Worm (Caenorhabditis elegans) whole organism, L4 larva: ENCODE measurements around the gene srr-4.

Source experiments
- F26F4.8 ChIP-seq: fragments of 200-800 bp; sonication (Bioruptor generic); conservative IDR thresholded peaks from 2 replicates; pipeline ENCODE4 v1.3.6; 2022; ENCODE audit warnings: missing genetic modification characterization, missing compliant biosample characterization
- F37D6.2 ChIP-seq: sonication (generic microtip); optimal IDR thresholded peaks from 2 replicates; lab custom pipeline; 2016; ENCODE audit warnings: mild to moderate bottlenecking, missing genetic modification characterization, missing compliant biosample characterization
- R02D3.7 ChIP-seq: fragments of 150-350 bp; sonication (generic microtip); optimal IDR thresholded peaks from 3 replicates; lab custom pipeline; 2014; ENCODE audit warnings: missing biosample characterization, missing genetic modification characterization
- T26A8.4 ChIP-seq: fragments of 200-800 bp; sonication (Bioruptor generic); IDR thresholded peaks from 2 replicates; pipeline ENCODE4 v1.3.6; 2022; ENCODE audit warnings: missing genetic modification characterization, missing compliant biosample characterization
- Y105C5A.15 ChIP-seq: fragments of 200-800 bp; sonication (Bioruptor generic); IDR thresholded peaks from 2 replicates; pipeline ENCODE4 v1.3.6; 2022; ENCODE audit warnings: missing genetic modification characterization, missing compliant biosample characterization
- Y75B8A.6 ChIP-seq: fragments of 200-800 bp; sonication (Bioruptor generic); IDR thresholded peaks from 2 replicates; pipeline ENCODE4 v1.3.6; 2022; ENCODE audit warnings: missing genetic modification reagents, missing genetic modification characterization, missing compliant biosample characterization
- ZK337.2 ChIP-seq: fragments of 200-800 bp; sonication (Bioruptor generic); IDR thresholded peaks from 2 replicates; pipeline ENCODE4 v1.3.6; 2022; ENCODE audit warnings: missing genetic modification reagents, missing genetic modification characterization, missing compliant biosample characterization
- ZK546.5 ChIP-seq, 2 experiments: sonication (generic microtip); optimal IDR thresholded peaks; 2 replicates each; lab custom pipeline; 2017; ENCODE audit warnings: missing biosample characterization in 2 of 2, missing genetic modification characterization in 2 of 2
- ama-1 ChIP-seq: fragments of 150-350 bp; optimal IDR thresholded peaks from 2 replicates; lab custom pipeline; 2014; ENCODE audit warnings: inconsistent platforms, mixed read lengths
- ceh-28 ChIP-seq: fragments of 150-350 bp; optimal IDR thresholded peaks from 2 replicates; lab custom pipeline; 2014; ENCODE audit warnings: missing biosample characterization, missing genetic modification reagents, missing genetic modification characterization
- ceh-62 ChIP-seq: sonication (generic microtip); optimal IDR thresholded peaks from 2 replicates; lab custom pipeline; 2017; ENCODE audit warnings: missing biosample characterization, missing genetic modification characterization
- daf-12 ChIP-seq: fragments of 150-350 bp; optimal IDR thresholded peaks from 2 replicates; lab custom pipeline; 2014; ENCODE audit warnings: missing biosample characterization, missing genetic modification reagents, missing genetic modification characterization
- dmd-8 ChIP-seq: fragments of 200-800 bp; sonication (Bioruptor generic); IDR thresholded peaks from 2 replicates; pipeline ENCODE4 v1.3.6; 2022; ENCODE audit warnings: missing genetic modification characterization, missing compliant biosample characterization
- duxl-1 ChIP-seq: sonication (generic microtip); optimal IDR thresholded peaks from 2 replicates; lab custom pipeline; 2016; ENCODE audit warnings: mild to moderate bottlenecking, missing genetic modification characterization, moderate library complexity, missing compliant biosample characterization; ENCODE audit not compliant: poor library complexity
- egl-27 ChIP-seq: sonication (generic microtip); optimal IDR thresholded peaks from 3 replicates; lab custom pipeline; 2017; ENCODE audit warnings: missing biosample characterization, missing genetic modification reagents, missing genetic modification characterization
- egl-43 ChIP-seq: fragments of 200-800 bp; sonication (Bioruptor generic); IDR thresholded peaks from 2 replicates; pipeline ENCODE4 v1.3.6; 2022; ENCODE audit warnings: missing genetic modification reagents, missing genetic modification characterization, missing compliant biosample characterization
- fos-1 ChIP-seq: fragments of 150-350 bp; optimal IDR thresholded peaks from 2 replicates; lab custom pipeline; 2014; ENCODE audit warnings: missing biosample characterization, missing genetic modification characterization
- hlh-11 ChIP-seq: fragments of 200-800 bp; sonication (Bioruptor generic); optimal IDR thresholded peaks from 2 replicates; lab custom pipeline; 2018; ENCODE audit warnings: mild to moderate bottlenecking, missing genetic modification characterization, missing compliant biosample characterization
- hmg-1.1 ChIP-seq: fragments of 200-800 bp; sonication (Bioruptor generic); IDR thresholded peaks from 2 replicates; pipeline ENCODE4 v1.3.6; 2022; ENCODE audit warnings: missing genetic modification reagents, missing genetic modification characterization, missing compliant biosample characterization
- jun-1 ChIP-seq: fragments of 150-350 bp; optimal IDR thresholded peaks from 2 replicates; lab custom pipeline; 2014; ENCODE audit warnings: missing biosample characterization, missing genetic modification reagents, missing genetic modification characterization
- lim-7 ChIP-seq: fragments of 200-800 bp; sonication (Bioruptor generic); IDR thresholded peaks from 2 replicates; pipeline ENCODE4 v1.3.6; 2022; ENCODE audit warnings: missing genetic modification characterization, missing compliant biosample characterization
- lin-1 ChIP-seq: fragments of 200-800 bp; sonication (Bioruptor generic); IDR thresholded peaks from 2 replicates; pipeline ENCODE4 v1.3.6; 2022; ENCODE audit warnings: missing genetic modification reagents, missing genetic modification characterization, missing compliant biosample characterization
- lin-15B ChIP-seq: fragments of 150-350 bp; sonication (generic microtip); optimal IDR thresholded peaks from 3 replicates; lab custom pipeline; 2014; ENCODE audit warnings: missing biosample characterization, missing genetic modification characterization
- lin-29 ChIP-seq: fragments of 200-800 bp; sonication (Bioruptor generic); IDR thresholded peaks from 2 replicates; pipeline ENCODE4 v1.3.6; 2022; ENCODE audit warnings: missing genetic modification reagents, missing genetic modification characterization, missing compliant biosample characterization
- mes-2 ChIP-seq: sonication (generic microtip); optimal IDR thresholded peaks from 2 replicates; lab custom pipeline; 2016; ENCODE audit warnings: missing genotype, mild to moderate bottlenecking, missing genetic modification characterization, missing compliant biosample characterization; ENCODE audit not compliant: poor library complexity, severe bottlenecking
- mxl-2 ChIP-seq: fragments of 200-800 bp; sonication (Bioruptor generic); conservative IDR thresholded peaks from 2 replicates; pipeline ENCODE4 v1.3.6; 2022; ENCODE audit warnings: missing genetic modification reagents, missing genetic modification characterization, missing compliant biosample characterization
- nhr-10 ChIP-seq: fragments of 150-350 bp; optimal IDR thresholded peaks from 2 replicates; lab custom pipeline; 2014; ENCODE audit warnings: missing biosample characterization, missing genetic modification characterization
- nhr-102 ChIP-seq: sonication (generic microtip); optimal IDR thresholded peaks from 2 replicates; lab custom pipeline; 2016; ENCODE audit warnings: mild to moderate bottlenecking, missing genetic modification characterization, moderate library complexity, missing compliant biosample characterization
- nhr-41 ChIP-seq: fragments of 200-800 bp; sonication (Bioruptor generic); IDR thresholded peaks from 2 replicates; pipeline ENCODE4 v1.3.6; 2022; ENCODE audit warnings: missing genetic modification reagents, missing genetic modification characterization, missing compliant biosample characterization
- nhr-42 ChIP-seq: fragments of 200-800 bp; sonication (Bioruptor generic); IDR thresholded peaks from 2 replicates; pipeline ENCODE4 v1.3.6; 2022; ENCODE audit warnings: missing genetic modification characterization, missing compliant biosample characterization
- nhr-76 ChIP-seq: fragments of 150-350 bp; optimal IDR thresholded peaks from 2 replicates; lab custom pipeline; 2014; ENCODE audit warnings: missing biosample characterization, missing genetic modification characterization
- php-3 ChIP-seq: fragments of 200-800 bp; sonication (Bioruptor generic); IDR thresholded peaks from 2 replicates; pipeline ENCODE4 v1.3.6; 2022; ENCODE audit warnings: missing genetic modification reagents, missing genetic modification characterization, missing compliant biosample characterization
- set-16 ChIP-seq: fragments of 200-800 bp; sonication (Bioruptor generic); IDR thresholded peaks from 2 replicates; pipeline ENCODE4 v1.3.6; 2022; ENCODE audit warnings: missing genetic modification reagents, missing genetic modification characterization, missing compliant biosample characterization
- snpc-1.2 ChIP-seq: fragments of 200-800 bp; sonication (Bioruptor generic); IDR thresholded peaks from 2 replicates; pipeline ENCODE4 v1.3.6; 2022; ENCODE audit warnings: missing genetic modification reagents, missing genetic modification characterization, missing compliant biosample characterization
- spr-3 ChIP-seq: fragments of 200-800 bp; sonication (Bioruptor generic); optimal IDR thresholded peaks from 2 replicates; lab custom pipeline; 2018; ENCODE audit warnings: mild to moderate bottlenecking, missing genetic modification characterization, missing compliant biosample characterization
- tra-1 ChIP-seq: fragments of 200-800 bp; sonication (Bioruptor generic); IDR thresholded peaks from 2 replicates; pipeline ENCODE4 v1.3.6; 2022; ENCODE audit warnings: missing genetic modification reagents, missing genetic modification characterization, missing compliant biosample characterization
- unc-130 ChIP-seq: sonication (generic microtip); optimal IDR thresholded peaks from 2 replicates; lab custom pipeline; 2016; ENCODE audit warnings: missing genetic modification reagents, missing genetic modification characterization, missing compliant biosample characterization
- vab-7 ChIP-seq: fragments of 200-800 bp; sonication (Bioruptor generic); IDR thresholded peaks from 2 replicates; pipeline ENCODE4 v1.3.6; 2022; ENCODE audit warnings: missing genetic modification reagents, missing genetic modification characterization, missing compliant biosample characterization
- zag-1 ChIP-seq: fragments of 150-350 bp; optimal IDR thresholded peaks from 2 replicates; lab custom pipeline; 2014; ENCODE audit warnings: missing biosample characterization, missing genetic modification characterization
- zfp-3 ChIP-seq: fragments of 200-800 bp; sonication (Bioruptor generic); conservative IDR thresholded peaks from 2 replicates; pipeline ENCODE4 v1.3.6; 2022; ENCODE audit warnings: missing genetic modification reagents, missing genetic modification characterization, missing compliant biosample characterization
- ztf-7 ChIP-seq: fragments of 150-350 bp; optimal IDR thresholded peaks from 2 replicates; lab custom pipeline; 2014; ENCODE audit warnings: missing biosample characterization, missing genetic modification characterization

srr-4 gene

DNA sequence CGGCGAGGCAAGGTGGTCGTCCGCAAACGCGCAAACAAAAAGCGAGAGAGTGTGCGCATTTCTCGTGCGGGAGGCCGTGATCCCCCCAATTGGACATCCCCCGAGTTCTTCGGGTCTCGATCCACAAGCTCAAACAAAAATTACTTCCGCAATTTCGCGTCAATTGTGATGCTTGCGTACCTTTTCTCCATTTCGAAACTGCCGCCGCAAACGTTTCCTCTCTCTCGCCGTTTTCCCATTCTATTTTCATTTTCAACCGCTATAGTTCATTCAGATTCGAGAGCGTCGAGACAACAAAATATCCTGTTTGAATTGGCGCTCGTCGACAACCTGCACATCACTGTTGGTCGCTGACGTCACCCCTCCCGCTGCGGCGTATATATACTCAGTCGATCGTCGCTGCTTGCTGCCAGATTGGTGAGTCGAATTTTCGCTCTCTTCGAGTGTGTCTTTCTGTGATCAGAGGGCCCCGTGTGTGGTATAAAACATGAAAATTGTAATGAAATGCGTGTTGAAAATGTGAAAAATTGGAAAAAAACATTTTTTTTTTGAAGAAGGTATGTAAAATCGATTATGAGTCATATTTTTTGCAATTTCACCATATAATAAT lies 30.4 kb downstream of the srr-4 start, which contains the start of the genes pqn-51 and K11D12.14 (continued):
- no peak for TF ChIP-seq nhr-76 (tag; lab: Kevin White, UChicago)
- TF ChIP-seq ama-1, result peak; percentile 98
- TF ChIP-seq lin-29 (GFP tag; lab: Robert Waterston, UW), result peak; percentile 87
- TF ChIP-seq F37D6.2 (tag; lab: Kevin White, UChicago), result peak; percentile 91
- TF ChIP-seq Y75B8A.6, result 0 out of 2 replicates have a peak, but pooled peaks have one; percentile 11
- peak; percentile 55 for TF ChIP-seq ztf-7 (tag; lab: Kevin White, UChicago)
- TF ChIP-seq F26F4.8 (GFP tag; lab: Robert Waterston, UW), result no peak
- peak; percentile 33; the same call in 1 of the 2 replicates for TF ChIP-seq mxl-2 (GFP tag; lab: Robert Waterston, UW)
- TF ChIP-seq vab-7 (GFP tag; lab: Robert Waterston, UW), result peak; percentile 90
- TF ChIP-seq egl-27 (tag; lab: Kevin White, UChicago), result no peak
- TF ChIP-seq lim-7 (GFP tag; lab: Robert Waterston, UW), result 0 out of 2 replicates have a peak, but pooled peaks have one; percentile 10

DNA sequence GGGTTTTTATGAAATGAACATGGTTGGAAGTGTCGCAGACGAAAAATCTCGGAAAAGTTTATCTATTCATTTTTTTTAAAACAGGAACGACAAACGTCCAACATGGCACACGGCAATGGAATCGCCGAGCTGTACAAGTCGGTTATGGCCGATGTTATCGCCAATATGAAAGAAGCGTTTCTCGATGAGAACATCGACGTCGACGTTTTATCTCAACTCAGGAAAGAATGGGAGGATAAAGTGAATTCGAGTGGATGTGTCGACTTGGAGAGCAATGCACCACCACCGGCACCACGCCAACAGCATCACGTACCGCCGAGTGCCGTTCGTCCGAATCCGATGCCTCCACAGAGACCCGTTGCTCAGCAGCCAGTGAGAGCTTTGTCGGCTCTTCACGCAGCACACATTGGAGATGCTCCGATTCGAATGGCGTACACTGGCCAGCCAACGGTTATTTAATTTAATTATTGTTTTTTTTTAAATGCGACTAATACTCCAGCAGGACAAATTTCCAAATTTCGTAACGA lies 31.1 kb downstream of the srr-4 start:
- peak; percentile 3 for TF ChIP-seq duxl-1 (tag; lab: Kevin White, UChicago)
- no peak for TF ChIP-seq hlh-11
- TF ChIP-seq T26A8.4, result 0 out of 2 replicates have a peak, but pooled peaks have one; percentile 42
- peak; percentile 50 for TF ChIP-seq spr-3 (GFP tag; lab: Kevin White, UChicago)
- peak; percentile 19 for TF ChIP-seq fos-1 (tag; lab: Kevin White, UChicago)
- peak; percentile 44; the same call in 1 of the 2 replicates for TF ChIP-seq egl-43 (GFP tag; lab: Robert Waterston, UW)
- no peak for TF ChIP-seq ZK546.5 (tag; optimal IDR thresholded peaks at IDR 0.05; lab: Kevin White, UChicago)
- TF ChIP-seq unc-130 (GFP tag; lab: Kevin White, UChicago), result no peak
- 0 out of 2 replicates have a peak, but pooled peaks have one; percentile 40 for TF ChIP-seq dmd-8
- no peak; the same call in 1 of the 2 replicates for TF ChIP-seq snpc-1.2
- TF ChIP-seq nhr-76 (tag; lab: Kevin White, UChicago), result no peak
- TF ChIP-seq ZK337.2, result 0 out of 2 replicates have a peak, but pooled peaks have one; percentile 53
- TF ChIP-seq zfp-3 (GFP tag; lab: Robert Waterston, UW), result no peak
- no peak for TF ChIP-seq nhr-102 (tag; lab: Kevin White, UChicago)
- TF ChIP-seq set-16 (GFP tag; lab: Robert Waterston, UW), result peak; percentile 72
- TF ChIP-seq tra-1 (GFP tag; lab: Robert Waterston, UW), result 0 out of 2 replicates have a peak, but pooled peaks have one; percentile 49
- no peak for TF ChIP-seq ceh-28 (tag; lab: Kevin White, UChicago)

DNA sequence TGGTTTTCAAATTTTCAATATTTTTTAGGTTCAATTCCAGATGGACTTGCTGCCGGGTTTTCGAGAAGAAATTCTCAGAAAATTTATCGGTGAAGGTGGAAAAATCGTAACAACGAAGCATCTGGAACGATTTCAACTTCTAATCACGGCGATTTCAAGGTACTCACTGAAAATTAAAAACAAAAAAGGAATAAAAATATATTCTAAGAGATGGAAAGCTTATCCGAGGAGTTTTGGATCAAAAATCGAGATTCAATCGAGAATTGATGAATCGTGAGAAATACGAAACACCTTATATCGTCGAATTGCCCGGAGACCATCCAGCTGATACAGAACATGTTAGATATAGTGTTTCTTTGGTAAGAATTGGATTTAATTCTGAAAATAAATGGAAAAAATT lies 33.2 kb downstream of the srr-4 start, which contains the start of gene K11D12.12:
TSS of gene K11D12.12 (plus strand) at position 29 of the 400 bp plus-strand sequence.
- no peak for TF ChIP-seq mes-2 (tag; lab: Kevin White, UChicago)
- no peak for TF ChIP-seq set-16 (GFP tag; lab: Robert Waterston, UW)
- TF ChIP-seq zag-1 (tag; lab: Kevin White, UChicago), result no peak
- no peak for TF ChIP-seq nhr-10 (tag; lab: Kevin White, UChicago)
- no peak for TF ChIP-seq nhr-42 (GFP tag; lab: Robert Waterston, UW)
- no peak for TF ChIP-seq jun-1 (tag; lab: Kevin White, UChicago)
- no peak for TF ChIP-seq Y105C5A.15 (GFP tag; lab: Robert Waterston, UW)

ce11 chrV:5053335-5053734 lies 34.3 kb downstream of the srr-4 start, which contains the start of gene cwp-4:
TSS of gene cwp-4 (plus strand) at chrV:5053635.
- TF ChIP-seq nhr-41 (GFP tag; lab: Robert Waterston, UW) (no peak), lin-15B (no peak), ZK337.2 (no peak), daf-12 (tag; lab: Kevin White, UChicago) (no peak), Y105C5A.15 (GFP tag; lab: Robert Waterston, UW) (no peak), ama-1 (no peak), ceh-62 (no peak), R02D3.7 (tag; lab: Kevin White, UChicago) (no peak), T26A8.4 (no peak), hmg-1.1 (GFP tag; lab: Robert Waterston, UW) (no peak), lin-1 (no peak), nhr-76 (tag; lab: Kevin White, UChicago) (no peak), php-3 (no peak)
